Worm (Caenorhabditis elegans) whole organism, late embryonic: ENCODE measurements around the gene gar-2.
A peak's percentile ranks its signal among the peaks of the same experiment; 100 is the strongest.

Source experiments
- K09A11.1 ChIP-seq: sonication (generic microtip); optimal IDR thresholded peaks from 2 replicates; lab custom pipeline; 2017; ENCODE audit warnings: antibody characterized with exemption, mild to moderate bottlenecking, missing genetic modification characterization, missing compliant biosample characterization; ENCODE audit not compliant: insufficient read depth
- T23F11.4 ChIP-seq: fragments of 200-800 bp; sonication (Bioruptor generic); optimal IDR thresholded peaks from 2 replicates; lab custom pipeline; 2018; ENCODE audit warnings: mild to moderate bottlenecking, missing genetic modification characterization, missing compliant biosample characterization
- Y22D7AL.16 ChIP-seq: sonication (generic microtip); optimal IDR thresholded peaks from 2 replicates; lab custom pipeline; 2016; ENCODE audit warnings: missing genetic modification characterization, missing compliant biosample characterization
- ama-1 ChIP-seq: fragments of 150-350 bp; optimal IDR thresholded peaks from 2 replicates; lab custom pipeline; 2014
- ceh-14 ChIP-seq: sonication (generic microtip); optimal IDR thresholded peaks from 2 replicates; lab custom pipeline; 2016; ENCODE audit warnings: missing genotype, missing genetic modification characterization, missing compliant biosample characterization
- ceh-18 ChIP-seq: sonication (generic microtip); optimal IDR thresholded peaks from 2 replicates; lab custom pipeline; 2016; ENCODE audit warnings: missing genetic modification characterization, missing compliant biosample characterization
- ceh-19 ChIP-seq: fragments of 200-800 bp; sonication (Bioruptor generic); optimal IDR thresholded peaks from 2 replicates; lab custom pipeline; 2018; ENCODE audit warnings: mild to moderate bottlenecking, missing genetic modification characterization, missing compliant biosample characterization
- ceh-22 ChIP-seq: sonication (generic microtip); optimal IDR thresholded peaks from 2 replicates; lab custom pipeline; 2017; ENCODE audit warnings: missing biosample characterization, missing genetic modification characterization
- ceh-31 ChIP-seq: sonication (generic microtip); optimal IDR thresholded peaks from 2 replicates; lab custom pipeline; 2016; ENCODE audit warnings: missing genetic modification characterization, missing compliant biosample characterization
- ceh-34 ChIP-seq: sonication (generic microtip); optimal IDR thresholded peaks from 2 replicates; lab custom pipeline; 2016; ENCODE audit warnings: mild to moderate bottlenecking, missing genetic modification characterization, missing compliant biosample characterization
- ceh-45 ChIP-seq: fragments of 200-800 bp; sonication (Bioruptor generic); IDR thresholded peaks from 2 replicates; pipeline ENCODE4 v1.3.6; 2022; ENCODE audit warnings: missing genetic modification reagents, missing genetic modification characterization, missing compliant biosample characterization
- ceh-48 ChIP-seq: sonication (generic microtip); optimal IDR thresholded peaks from 2 replicates; lab custom pipeline; 2016; ENCODE audit warnings: missing genetic modification characterization, inconsistent platforms, missing compliant biosample characterization
- dve-1 ChIP-seq: sonication (generic microtip); optimal IDR thresholded peaks from 2 replicates; lab custom pipeline; 2017; ENCODE audit warnings: antibody characterized with exemption, mild to moderate bottlenecking, missing genetic modification characterization, missing compliant biosample characterization
- elt-4 ChIP-seq: sonication (generic microtip); optimal IDR thresholded peaks from 2 replicates; lab custom pipeline; 2016; ENCODE audit warnings: missing genetic modification characterization, missing compliant biosample characterization
- eyg-1 ChIP-seq: sonication (generic microtip); optimal IDR thresholded peaks from 2 replicates; lab custom pipeline; 2016; ENCODE audit warnings: missing genotype, missing genetic modification characterization, missing compliant biosample characterization
- fkh-10 ChIP-seq: fragments of 150-350 bp; optimal IDR thresholded peaks from 2 replicates; lab custom pipeline; 2014; ENCODE audit warnings: missing biosample characterization, missing genetic modification reagents, missing genetic modification characterization
- fkh-6 ChIP-seq: sonication (generic microtip); optimal IDR thresholded peaks from 2 replicates; lab custom pipeline; 2016; ENCODE audit warnings: missing genetic modification characterization, missing compliant biosample characterization
- hlh-15 ChIP-seq: sonication (generic microtip); optimal IDR thresholded peaks from 2 replicates; lab custom pipeline; 2016; ENCODE audit warnings: missing genetic modification characterization, missing compliant biosample characterization
- hlh-30 ChIP-seq: sonication (generic microtip); optimal IDR thresholded peaks from 2 replicates; lab custom pipeline; 2017; ENCODE audit warnings: antibody characterized with exemption, missing genetic modification characterization, missing compliant biosample characterization; ENCODE audit not compliant: insufficient read depth
- lim-6 ChIP-seq: sonication (generic microtip); optimal IDR thresholded peaks from 2 replicates; lab custom pipeline; 2016; ENCODE audit warnings: missing genetic modification characterization, missing compliant biosample characterization
- madf-2 ChIP-seq: sonication (generic microtip); optimal IDR thresholded peaks from 2 replicates; lab custom pipeline; 2017; ENCODE audit warnings: missing genetic modification characterization, missing compliant biosample characterization
- mec-3 ChIP-seq: sonication (generic microtip); optimal IDR thresholded peaks from 2 replicates; lab custom pipeline; 2016; ENCODE audit warnings: borderline replicate concordance, missing genetic modification characterization, missing compliant biosample characterization
- nfya-1 ChIP-seq: sonication (generic microtip); optimal IDR thresholded peaks from 2 replicates; lab custom pipeline; 2017; ENCODE audit warnings: missing genetic modification characterization, mild to moderate bottlenecking, missing compliant biosample characterization, antibody characterized with exemption, moderate library complexity
- nhr-232 ChIP-seq: sonication (generic microtip); optimal IDR thresholded peaks from 2 replicates; lab custom pipeline; 2016; ENCODE audit warnings: missing genetic modification characterization, missing compliant biosample characterization
- npax-4 ChIP-seq: sonication (generic microtip); optimal IDR thresholded peaks from 2 replicates; lab custom pipeline; 2016; ENCODE audit warnings: missing genetic modification characterization, missing compliant biosample characterization
- odd-2 ChIP-seq: sonication (generic microtip); optimal IDR thresholded peaks from 2 replicates; lab custom pipeline; 2017; ENCODE audit warnings: antibody characterized with exemption, mild to moderate bottlenecking, missing genetic modification characterization, missing compliant biosample characterization
- pha-2 ChIP-seq: sonication (generic microtip); optimal IDR thresholded peaks from 2 replicates; lab custom pipeline; 2017; ENCODE audit warnings: mild to moderate bottlenecking, missing genetic modification characterization, missing compliant biosample characterization
- pha-4 ChIP-seq: fragments of 150-350 bp; optimal IDR thresholded peaks from 2 replicates; lab custom pipeline; 2018; ENCODE audit warnings: missing biosample characterization, missing genetic modification reagents, missing genetic modification characterization
- pros-1 ChIP-seq: fragments of 150-350 bp; optimal IDR thresholded peaks from 2 replicates; lab custom pipeline; 2014; ENCODE audit warnings: missing biosample characterization, missing genetic modification reagents, missing genetic modification characterization
- ref-2 ChIP-seq: sonication (generic microtip); optimal IDR thresholded peaks from 2 replicates; lab custom pipeline; 2016; ENCODE audit warnings: missing genetic modification characterization, missing compliant biosample characterization
- rnt-1 ChIP-seq: sonication (generic microtip); optimal IDR thresholded peaks from 2 replicates; lab custom pipeline; 2016; ENCODE audit warnings: missing genetic modification characterization, missing compliant biosample characterization
- sdc-2 ChIP-seq: sonication (generic microtip); optimal IDR thresholded peaks from 2 replicates; lab custom pipeline; 2016; ENCODE audit warnings: missing genotype, missing genetic modification characterization, missing compliant biosample characterization
- sox-4 ChIP-seq: sonication (generic microtip); optimal IDR thresholded peaks from 2 replicates; lab custom pipeline; 2017; ENCODE audit warnings: mild to moderate bottlenecking, missing genetic modification characterization, inconsistent platforms, missing compliant biosample characterization
- syd-9 ChIP-seq: sonication (generic microtip); optimal IDR thresholded peaks from 2 replicates; lab custom pipeline; 2016; ENCODE audit warnings: mild to moderate bottlenecking, missing genetic modification characterization, moderate library complexity, missing compliant biosample characterization
- tbx-2 ChIP-seq: sonication (generic microtip); optimal IDR thresholded peaks from 2 replicates; lab custom pipeline; 2016; ENCODE audit warnings: missing genetic modification characterization, missing compliant biosample characterization
- unc-3 ChIP-seq, 2 experiments: fragments of 200-800 bp in 1 of 2; sonication (Bioruptor generic) in 1 of 2; sonication (generic microtip) in 1 of 2; conservative IDR thresholded peaks in 1 of 2; optimal IDR thresholded peaks in 1 of 2; 2 replicates each; pipeline versions ENCODE4 v1.3.6 to Lab custom; 2016 to 2022; ENCODE audit warnings: missing compliant biosample characterization in 2 of 2, missing genetic modification characterization in 2 of 2, missing genetic modification reagents in 1 of 2
- unc-42 ChIP-seq: sonication (generic microtip); optimal IDR thresholded peaks from 2 replicates; lab custom pipeline; 2016; ENCODE audit warnings: missing genotype, missing genetic modification characterization, missing compliant biosample characterization
- unc-55 ChIP-seq: sonication (generic microtip); optimal IDR thresholded peaks from 2 replicates; lab custom pipeline; 2017; ENCODE audit warnings: missing biosample characterization, missing genetic modification reagents, missing genetic modification characterization

gar-2 gene

ce11 chrIII:6278301-6278827 lies 30.8 kb upstream of the gar-2 start, which contains the start of gene C18F10.7:
TSS of gene C18F10.7 (minus strand) at chrIII:6278351.
- TF ChIP-seq mec-3 (tag; lab: Kevin White, UChicago), result no peak
- TF ChIP-seq nfya-1 (tag; lab: Kevin White, UChicago), result peak; percentile 54
- peak; percentile 71 for TF ChIP-seq hlh-30
- TF ChIP-seq ceh-19 (GFP tag; lab: Kevin White, UChicago), result no peak
- TF ChIP-seq T23F11.4 (GFP tag; lab: Kevin White, UChicago), result no peak
- TF ChIP-seq dve-1 (tag; lab: Kevin White, UChicago), result peak; percentile 11
- TF ChIP-seq unc-42 (tag; lab: Kevin White, UChicago), result peak; percentile 34

ce11 chrIII:6279453-6279852 lies 29.7 kb upstream of the gar-2 start:
- no peak for TF ChIP-seq syd-9
- TF ChIP-seq odd-2, result no peak
- TF ChIP-seq nhr-232 (tag; lab: Kevin White, UChicago), result no peak
- TF ChIP-seq ceh-19 (GFP tag; lab: Kevin White, UChicago), result no peak
- TF ChIP-seq hlh-15, result no peak

ce11 chrIII:6280070-6280596 lies 29.0 kb upstream of the gar-2 start, which contains the start of gene hmg-1.2:
TSS of gene hmg-1.2 (plus strand) at chrIII:6280380.
- peak; percentile 70 for TF ChIP-seq ref-2
- TF ChIP-seq hlh-30, result peak; percentile 74
- TF ChIP-seq madf-2 (tag; lab: Kevin White, UChicago), result peak; percentile 54
- peak; percentile 48 for TF ChIP-seq rnt-1 (tag; lab: Kevin White, UChicago)
- TF ChIP-seq fkh-6, result peak; percentile 40
- TF ChIP-seq ceh-18, result peak; percentile 77
- TF ChIP-seq tbx-2 (tag; lab: Kevin White, UChicago), result peak; percentile 51
- TF ChIP-seq ceh-22 (tag; lab: Kevin White, UChicago), result no peak
- TF ChIP-seq sdc-2, result peak; percentile 15
- TF ChIP-seq unc-3 (GFP tag; conservative IDR thresholded peaks at IDR 0.05; lab: Robert Waterston, UW), result no peak
- TF ChIP-seq unc-3 (tag; optimal IDR thresholded peaks at IDR 0.05; lab: Kevin White, UChicago), result no peak
- TF ChIP-seq nfya-1 (tag; lab: Kevin White, UChicago), result peak; percentile 76
- peak; percentile 79 for TF ChIP-seq ceh-31 (tag; lab: Kevin White, UChicago)
- TF ChIP-seq ceh-34 (tag; lab: Kevin White, UChicago), result peak; percentile 68
- peak; percentile 79 for TF ChIP-seq unc-55 (GFP tag; lab: Kevin White, UChicago)
- peak; percentile 79 for TF ChIP-seq pros-1
- TF ChIP-seq unc-42 (tag; lab: Kevin White, UChicago), result peak; percentile 37
- TF ChIP-seq ceh-48 (tag; lab: Kevin White, UChicago), result peak; percentile 4
- TF ChIP-seq Y22D7AL.16 (tag; lab: Kevin White, UChicago), result no peak
- TF ChIP-seq ama-1 (lab: Kevin White, UChicago), result peak; percentile 59
- peak; percentile 29 for TF ChIP-seq ceh-14
- TF ChIP-seq npax-4 (tag; lab: Kevin White, UChicago), result no peak
- no peak for TF ChIP-seq eyg-1 (tag; lab: Kevin White, UChicago)

ce11 chrIII:6283024-6283423 lies 26.1 kb upstream of the gar-2 start:
- TF ChIP-seq unc-3 (GFP tag; conservative IDR thresholded peaks at IDR 0.05; lab: Robert Waterston, UW) (no peak), unc-3 (tag; optimal IDR thresholded peaks at IDR 0.05; lab: Kevin White, UChicago) (no peak), ceh-34 (tag; lab: Kevin White, UChicago) (no peak), unc-42 (tag; lab: Kevin White, UChicago) (no peak), sdc-2 (no peak), nhr-232 (tag; lab: Kevin White, UChicago) (no peak), pha-2 (no peak), lim-6 (tag; lab: Kevin White, UChicago) (no peak), pha-4 (no peak)

ce11 chrIII:6285890-6286289 lies 23.3 kb upstream of the gar-2 start, which contains the start of gene gadr-3:
TSS of gene gadr-3 (minus strand) at chrIII:6285990.
- TF ChIP-seq sox-4 (tag; lab: Kevin White, UChicago) (no peak), ceh-34 (tag; lab: Kevin White, UChicago) (no peak), elt-4 (no peak), ceh-19 (GFP tag; lab: Kevin White, UChicago) (no peak), unc-55 (GFP tag; lab: Kevin White, UChicago) (no peak), K09A11.1 (tag; lab: Kevin White, UChicago) (no peak), ceh-45 (GFP tag; lab: Robert Waterston, UW) (no peak), fkh-10 (GFP tag; lab: Kevin White, UChicago) (no peak)
